Fruit fly (Drosophila melanogaster) whole organism, pupa: ENCODE measurements around the gene CG46460.
A peak's percentile ranks its signal among the peaks of the same experiment; 100 is the strongest.

ENCODE experiments used
- CG10348 ChIP-seq: fragments of 200-800 bp; sonication (Bioruptor generic); IDR thresholded peaks from 2 replicates; pipeline ENCODE4 v1.3.6; 2022; ENCODE audit warnings: missing biosample characterization, missing genetic modification characterization
- CG12605 ChIP-seq: fragments of 200-800 bp; sonication (Bioruptor generic); IDR thresholded peaks from 2 replicates; pipeline ENCODE4 v1.3.6; 2022; ENCODE audit warnings: missing biosample characterization, missing genetic modification characterization
- CG13204 ChIP-seq: fragments of 200-800 bp; sonication (Bioruptor generic); optimal IDR thresholded peaks from 2 replicates; lab custom pipeline; 2018; ENCODE audit warnings: missing biosample characterization, mild to moderate bottlenecking, missing genetic modification characterization, moderate library complexity
- CG14655 ChIP-seq: fragments of 200-800 bp; sonication (Bioruptor generic); optimal IDR thresholded peaks from 3 replicates; lab custom pipeline; 2017; ENCODE audit warnings: mild to moderate bottlenecking, missing biosample characterization, missing genetic modification reagents, missing genetic modification characterization
- CG15710 ChIP-seq: fragments of 200-800 bp; sonication (Bioruptor generic); optimal IDR thresholded peaks from 2 replicates; lab custom pipeline; 2018; ENCODE audit warnings: missing biosample characterization, mild to moderate bottlenecking, missing genetic modification characterization, moderate library complexity
- CG17806 ChIP-seq: fragments of 200-800 bp; sonication (Bioruptor generic); optimal IDR thresholded peaks from 2 replicates; lab custom pipeline; 2018; ENCODE audit warnings: missing biosample characterization, mild to moderate bottlenecking, missing genetic modification characterization, moderate library complexity
- CG32121 ChIP-seq: fragments of 200-800 bp; sonication (Bioruptor generic); IDR thresholded peaks from 2 replicates; pipeline ENCODE4 v1.3.6; 2022; ENCODE audit warnings: missing biosample characterization, missing genetic modification characterization
- CG34367 ChIP-seq: fragments of 200-800 bp; sonication (Bioruptor generic); optimal IDR thresholded peaks from 2 replicates; lab custom pipeline; 2018; ENCODE audit warnings: missing biosample characterization, mild to moderate bottlenecking, missing genetic modification characterization
- CG4496 ChIP-seq: fragments of 200-800 bp; sonication (Bioruptor generic); IDR thresholded peaks from 3 replicates; pipeline ENCODE4 v1.3.6; 2022; ENCODE audit warnings: missing biosample characterization, missing genetic modification characterization
- CG8159 ChIP-seq: fragments of 200-800 bp; sonication (Bioruptor generic); optimal IDR thresholded peaks from 3 replicates; lab custom pipeline; 2018; ENCODE audit warnings: missing biosample characterization, mild to moderate bottlenecking, missing genetic modification characterization, moderate library complexity
- CG8301 ChIP-seq: fragments of 200-800 bp; sonication (Bioruptor generic); optimal IDR thresholded peaks from 2 replicates; lab custom pipeline; 2018; ENCODE audit warnings: missing biosample characterization, mild to moderate bottlenecking, missing genetic modification characterization
- CG9948 ChIP-seq: fragments of 200-800 bp; sonication (Bioruptor generic); optimal IDR thresholded peaks from 2 replicates; lab custom pipeline; 2018; ENCODE audit warnings: missing biosample characterization, mild to moderate bottlenecking, missing genetic modification characterization, moderate library complexity
- D1 ChIP-seq: fragments of 200-800 bp; sonication (Bioruptor generic); optimal IDR thresholded peaks from 2 replicates; lab custom pipeline; 2018; ENCODE audit warnings: missing biosample characterization, mild to moderate bottlenecking, missing genetic modification characterization, moderate library complexity
- EcR ChIP-seq: fragments of 200-800 bp; sonication (Bioruptor generic); optimal IDR thresholded peaks from 3 replicates; lab custom pipeline; 2019; ENCODE audit warnings: missing biosample characterization, missing genetic modification characterization, mild to moderate bottlenecking, moderate library complexity, missing genetic modification reagents
- Ets98B ChIP-seq: fragments of 200-800 bp; sonication (Bioruptor generic); IDR thresholded peaks from 2 replicates; pipeline ENCODE4 v1.3.6; 2022; ENCODE audit warnings: missing biosample characterization, missing genetic modification characterization
- Pif1A ChIP-seq: fragments of 200-800 bp; sonication (Bioruptor generic); optimal IDR thresholded peaks from 3 replicates; lab custom pipeline; 2016; ENCODE audit warnings: missing biosample characterization, missing genetic modification characterization
- Pif1B ChIP-seq: fragments of 200-800 bp; sonication (Bioruptor generic); optimal IDR thresholded peaks from 3 replicates; lab custom pipeline; 2016; ENCODE audit warnings: missing biosample characterization, missing genetic modification characterization
- Snoo ChIP-seq: fragments of 200-800 bp; sonication (Bioruptor generic); optimal IDR thresholded peaks from 3 replicates; lab custom pipeline; 2017; ENCODE audit warnings: missing biosample characterization, mild to moderate bottlenecking, missing genetic modification characterization, inconsistent platforms
- fd96Ca ChIP-seq: fragments of 200-800 bp; sonication (Bioruptor generic); IDR thresholded peaks from 3 replicates; pipeline ENCODE4 v1.3.6; 2022; ENCODE audit warnings: missing biosample characterization, missing genetic modification characterization
- gl ChIP-seq: fragments of 200-800 bp; sonication (Bioruptor generic); optimal IDR thresholded peaks from 2 replicates; lab custom pipeline; 2018; ENCODE audit warnings: missing biosample characterization, mild to moderate bottlenecking, missing genetic modification characterization
- rn ChIP-seq: fragments of 200-800 bp; sonication (Bioruptor generic); IDR thresholded peaks from 2 replicates; pipeline ENCODE4 v1.3.6; 2022; ENCODE audit warnings: missing biosample characterization, missing genetic modification characterization

The CG46460 gene

dm6 chr3L:4220679-4221078, 6.4 kb downstream of the CG46460 start:
- TF ChIP-seq CG13204 (GFP tag; lab: Kevin White, UChicago) (no peak), EcR (GFP tag; lab: Kevin White, UChicago) (no peak), CG17806 (tag; lab: Kevin White, UChicago) (no peak), CG15710 (tag; lab: Kevin White, UChicago) (no peak), CG9948 (tag; lab: Kevin White, UChicago) (no peak)

- TF ChIP-seq CG9948 (tag; lab: Kevin White, UChicago) (no peak), CG32121 (0 out of 2 replicates have a peak, but pooled peaks have one; percentile 12), CG10348 (no peak), fd96Ca (no peak), CG4496 (GFP tag; lab: Robert Waterston, UW) (peak; percentile 37; the same call in 1 of the 3 replicates), CG17806 (tag; lab: Kevin White, UChicago) (no peak), CG12605 (GFP tag; lab: Robert Waterston, UW) (no peak), CG8159 (no peak), Ets98B (GFP tag; lab: Robert Waterston, UW) (peak; percentile 21; the same call in 1 of the 2 replicates), rn (no peak), CG34367 (tag; lab: Kevin White, UChicago) (no peak)
These were observed 7.5 kb downstream of the CG46460 start for dm6 chr3L:4219291-4220228.

- TF ChIP-seq CG15710 (tag; lab: Kevin White, UChicago): no peak
- no peak for TF ChIP-seq fd96Ca
- TF ChIP-seq Ets98B (GFP tag; lab: Robert Waterston, UW): no peak
- no peak for TF ChIP-seq CG13204 (GFP tag; lab: Kevin White, UChicago)
- TF ChIP-seq CG34367 (tag; lab: Kevin White, UChicago): no peak
- no peak for TF ChIP-seq CG8159
- TF ChIP-seq gl (tag; lab: Kevin White, UChicago): no peak
- no peak for TF ChIP-seq EcR (GFP tag; lab: Kevin White, UChicago)
- TF ChIP-seq Snoo: no peak
- TF ChIP-seq CG17806 (tag; lab: Kevin White, UChicago): no peak
- TF ChIP-seq, all 21 proteins: peak for 0
These were observed 12.0 kb downstream of the CG46460 start, which contains the start of gene Cpr64Ad for dm6 chr3L:4215079-4215478. Gene Cpr64Ad (plus strand): TSS chr3L:4215379.

dm6 chr3L:4212815-4213214, 14.3 kb downstream of the CG46460 start, which contains the start of gene Cpr64Ac:
Gene Cpr64Ac (minus strand): TSS chr3L:4212915.
- TF ChIP-seq CG17806 (tag; lab: Kevin White, UChicago): no peak
- TF ChIP-seq, all 21 proteins: peak for 0

- TF ChIP-seq CG4496 (GFP tag; lab: Robert Waterston, UW) (no peak), Ets98B (GFP tag; lab: Robert Waterston, UW) (no peak), CG32121 (no peak), CG13204 (GFP tag; lab: Kevin White, UChicago) (no peak), CG9948 (tag; lab: Kevin White, UChicago) (no peak), Snoo (no peak), D1 (tag; lab: Kevin White, UChicago) (no peak), gl (tag; lab: Kevin White, UChicago) (no peak), rn (no peak), CG8159 (no peak), CG8301 (tag; lab: Kevin White, UChicago) (no peak), CG10348 (no peak)
These were observed 15.7 kb downstream of the CG46460 start, which contains the start of gene Cpr64Ab for dm6 chr3L:4211440-4211839. Gene Cpr64Ab (minus strand): TSS chr3L:4211540.

- TF ChIP-seq CG8159 (no peak), CG14655 (GFP tag; lab: Kevin White, UChicago) (no peak), CG9948 (tag; lab: Kevin White, UChicago) (peak; percentile 4), Ets98B (GFP tag; lab: Robert Waterston, UW) (peak; percentile 79), CG4496 (GFP tag; lab: Robert Waterston, UW) (peak; percentile 83), CG8301 (tag; lab: Kevin White, UChicago) (peak; percentile 45), CG32121 (peak; percentile 88), EcR (GFP tag; lab: Kevin White, UChicago) (no peak), CG12605 (GFP tag; lab: Robert Waterston, UW) (no peak), fd96Ca (peak; percentile 61)
- TF ChIP-seq, all 21 proteins: peak for 6
These were observed 17.4 kb downstream of the CG46460 start for dm6 chr3L:4209731-4210130.

- no peak for TF ChIP-seq CG15710 (tag; lab: Kevin White, UChicago)
- TF ChIP-seq CG12605 (GFP tag; lab: Robert Waterston, UW): no peak
- TF ChIP-seq CG9948 (tag; lab: Kevin White, UChicago): no peak
- no peak for TF ChIP-seq rn
- TF ChIP-seq CG13204 (GFP tag; lab: Kevin White, UChicago): no peak
- no peak for TF ChIP-seq CG32121
- TF ChIP-seq CG4496 (GFP tag; lab: Robert Waterston, UW): no peak
- TF ChIP-seq fd96Ca: no peak
- TF ChIP-seq CG8159: no peak
- no peak for TF ChIP-seq CG17806 (tag; lab: Kevin White, UChicago)
- TF ChIP-seq Pif1B (GFP tag; lab: Kevin White, UChicago): no peak
- TF ChIP-seq CG8301 (tag; lab: Kevin White, UChicago): no peak
- TF ChIP-seq Ets98B (GFP tag; lab: Robert Waterston, UW): no peak
- no peak for TF ChIP-seq Pif1A (GFP tag; lab: Kevin White, UChicago)
These were observed 18.0 kb downstream of the CG46460 start, which contains the start of gene Cpr64Aa for dm6 chr3L:4209078-4209477. Gene Cpr64Aa (minus strand): TSS chr3L:4209178.
